Worm (Caenorhabditis elegans): Measurements from ENCODE around the gene dro-1.

dro-1 gene

DNA sequence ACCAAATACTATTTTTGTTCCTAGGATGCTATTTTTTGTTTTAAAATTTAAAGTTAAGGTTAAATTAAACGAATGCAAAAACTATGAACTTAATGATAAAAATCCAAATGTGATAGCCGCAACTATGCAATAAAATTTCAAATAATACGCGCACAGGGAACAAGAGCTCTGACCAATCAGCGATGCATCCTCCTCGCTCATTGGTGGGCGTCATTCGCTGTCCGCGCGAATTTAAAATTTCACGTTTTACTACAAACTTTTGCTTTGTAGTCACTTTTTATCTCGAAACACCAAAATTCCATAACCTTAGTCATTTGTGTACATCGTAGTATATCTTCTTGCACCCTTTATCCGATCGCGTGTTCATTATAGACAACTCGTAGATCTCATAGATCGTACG lies 40.7 kb downstream of the dro-1 start:
- no peak for TF ChIP-seq F10B5.3 (tag; optimal IDR thresholded peaks at IDR 0.05)
- TF ChIP-seq nhr-6 (tag; optimal IDR thresholded peaks at IDR 0.05) = no peak
- TF ChIP-seq tag-97 (GFP tag; IDR thresholded peaks at IDR 0.05) = no peak
- TF ChIP-seq madf-5 (GFP tag; IDR thresholded peaks at IDR 0.05) = no peak
- no peak for TF ChIP-seq F37D6.2 (tag; optimal IDR thresholded peaks at IDR 0.05)
- no peak for TF ChIP-seq hmg-1.1 (GFP tag; IDR thresholded peaks at IDR 0.05)
- TF ChIP-seq spr-1 (tag; optimal IDR thresholded peaks at IDR 0.05) = no peak
- TF ChIP-seq hlh-30 (tag; optimal IDR thresholded peaks at IDR 0.05; ENCODE audit: insufficient read depth) = no peak
- no peak for TF ChIP-seq ZK546.5 (tag; optimal IDR thresholded peaks at IDR 0.05)
- no peak for TF ChIP-seq zag-1 (tag; optimal IDR thresholded peaks at IDR 0.05)
- no peak for TF ChIP-seq dmd-9 (GFP tag; IDR thresholded peaks at IDR 0.05)
- no peak for TF ChIP-seq mdt-29 (GFP tag; IDR thresholded peaks at IDR 0.05)
- TF ChIP-seq aha-1 (tag) = no peak

DNA sequence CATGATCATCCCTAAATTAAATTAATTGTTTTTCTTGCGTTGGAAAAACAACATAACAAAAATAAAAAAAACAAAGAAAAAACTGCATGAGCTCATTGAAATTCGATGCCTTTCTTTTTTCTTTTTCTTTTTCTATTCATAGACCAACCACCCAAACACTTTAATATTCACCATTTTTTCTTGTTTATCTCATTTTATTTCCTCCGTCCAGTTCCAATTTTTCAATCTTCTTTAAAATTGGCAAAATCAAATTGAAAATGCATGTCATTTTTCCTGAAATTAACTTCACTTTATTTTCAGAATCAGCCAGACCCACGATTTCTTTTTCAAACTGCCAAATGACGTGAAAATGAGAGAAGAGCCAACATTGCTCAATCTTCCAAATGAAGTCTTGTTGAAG lies 43.4 kb downstream of the dro-1 start, which contains the start of gene T03F6.4:
Gene T03F6.4 (plus strand): TSS at position 301 of the 400 bp plus-strand sequence.
- TF ChIP-seq ama-1 (optimal IDR thresholded peaks at IDR 0.05) (no peak), zfp-2 (tag; optimal IDR thresholded peaks at IDR 0.05) (no peak), lin-1 (GFP tag; IDR thresholded peaks at IDR 0.05) (no peak), vab-7 (GFP tag; IDR thresholded peaks at IDR 0.05) (no peak), hlh-30 (tag; optimal IDR thresholded peaks at IDR 0.05; ENCODE audit: insufficient read depth) (no peak), tag-97 (GFP tag; IDR thresholded peaks at IDR 0.05) (no peak), nhr-41 (GFP tag; IDR thresholded peaks at IDR 0.05) (no peak), F10B5.3 (tag; optimal IDR thresholded peaks at IDR 0.05) (no peak), F44E2.7 (GFP tag; IDR thresholded peaks at IDR 0.05) (no peak), F49E8.2 (tag; optimal IDR thresholded peaks at IDR 0.05; ENCODE audit: borderline replicate concordance) (no peak), Y105C5A.15 (GFP tag; IDR thresholded peaks at IDR 0.05) (no peak)

DNA sequence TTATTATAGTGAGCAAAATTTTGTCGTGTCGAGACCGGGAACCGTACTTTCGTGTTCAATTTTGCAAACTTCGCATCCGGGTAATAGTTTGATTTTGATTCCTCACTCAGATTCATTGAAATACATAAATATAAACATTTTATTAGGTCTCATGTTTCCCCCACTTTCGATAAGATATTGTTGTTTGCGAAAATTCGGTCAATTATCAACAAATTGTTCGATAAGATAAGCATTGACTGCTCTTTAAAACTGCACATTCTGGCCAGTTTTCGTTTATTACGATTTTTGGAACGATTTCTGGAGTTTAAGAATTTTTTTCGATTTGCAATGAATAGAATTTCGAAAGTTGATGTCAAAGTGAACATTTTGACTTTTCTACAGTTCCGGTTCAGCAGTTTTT lies 46.1 kb downstream of the dro-1 start:
- TF ChIP-seq nhr-237 (tag; optimal IDR thresholded peaks at IDR 0.05) (no peak), ztf-7 (tag; optimal IDR thresholded peaks at IDR 0.05) (no peak), lin-1 (GFP tag; IDR thresholded peaks at IDR 0.05) (no peak), mep-1 (tag; optimal IDR thresholded peaks at IDR 0.05) (no peak), daf-12 (tag; optimal IDR thresholded peaks at IDR 0.05) (no peak), madf-5 (GFP tag; IDR thresholded peaks at IDR 0.05) (no peak), ceh-44 (GFP tag; IDR thresholded peaks at IDR 0.05) (no peak), pqm-1 (tag; optimal IDR thresholded peaks at IDR 0.05) (peak; percentile 60), nhr-28 (tag; optimal IDR thresholded peaks at IDR 0.05) (peak; percentile 31), php-3 (GFP tag; IDR thresholded peaks at IDR 0.05) (peak; percentile 66; the same call in 1 of the 2 replicates), daf-16 (GFP tag; optimal IDR thresholded peaks at IDR 0.05) (no peak), daf-16 (tag; optimal IDR thresholded peaks at IDR 0.05) (peak; percentile 89), dve-1 (tag; optimal IDR thresholded peaks at IDR 0.05; ENCODE audit: insufficient read depth) (peak; percentile 47), dmd-6 (GFP tag; IDR thresholded peaks at IDR 0.05) (peak; percentile 23; the same call in 1 of the 2 replicates)

DNA sequence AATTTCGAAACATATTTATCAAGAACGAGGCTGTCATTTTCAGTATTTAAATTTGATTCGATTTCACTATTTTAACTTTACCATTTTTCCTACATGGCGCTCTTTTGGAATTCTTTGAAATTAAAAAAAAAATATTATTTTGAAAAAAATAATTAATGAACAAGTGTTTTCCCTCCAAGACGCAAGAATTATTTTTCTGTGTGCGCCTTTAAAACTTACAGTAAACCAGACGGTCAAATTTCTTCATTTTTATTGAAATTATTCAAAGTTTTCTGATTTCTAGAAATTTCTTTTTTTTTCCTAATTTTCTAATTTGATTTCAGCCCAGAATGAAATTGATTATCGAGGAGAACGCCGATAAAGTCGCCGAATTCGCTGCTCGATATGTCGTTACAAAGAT lies 46.6 kb downstream of the dro-1 start, which contains the start of gene T03F6.3:
Gene T03F6.3 (plus strand): TSS at position 318 of the 400 bp plus-strand sequence.
- TF ChIP-seq daf-16 (GFP tag; optimal IDR thresholded peaks at IDR 0.05) = no peak
- TF ChIP-seq daf-16 (tag; optimal IDR thresholded peaks at IDR 0.05) = no peak
- no peak for TF ChIP-seq egl-43 (GFP tag; IDR thresholded peaks at IDR 0.05)
- TF ChIP-seq hif-1 (tag; optimal IDR thresholded peaks at IDR 0.05) = no peak
- no peak for TF ChIP-seq zag-1 (tag; optimal IDR thresholded peaks at IDR 0.05)
- no peak for TF ChIP-seq ceh-28 (tag; optimal IDR thresholded peaks at IDR 0.05)

All from whole organism, L4 larva.